Worm (Caenorhabditis elegans) whole organism, L2 larva: ENCODE measurements around the gene F59E12.8.
"Not testable (repeated sequence)": the region's sequence is repeated elsewhere in the genome, so short reads cannot be mapped to it uniquely, and the experiment has no call there.

ENCODE experiments used
- C34F6.9 ChIP-seq: fragments of 150-350 bp; optimal IDR thresholded peaks from 2 replicates; lab custom pipeline; 2014; ENCODE audit warnings: missing biosample characterization, missing genetic modification characterization
- F13H6.1 ChIP-seq: sonication (generic microtip); optimal IDR thresholded peaks from 2 replicates; lab custom pipeline; 2016; ENCODE audit warnings: missing genetic modification characterization, missing compliant biosample characterization
- R02D3.7 ChIP-seq: fragments of 150-350 bp; optimal IDR thresholded peaks from 2 replicates; lab custom pipeline; 2014; ENCODE audit warnings: missing biosample characterization, missing genetic modification characterization
- ZK546.5 ChIP-seq: sonication (generic microtip); optimal IDR thresholded peaks from 2 replicates; lab custom pipeline; 2017; ENCODE audit warnings: missing biosample characterization, missing genetic modification characterization
- alr-1 ChIP-seq: fragments of 150-350 bp; optimal IDR thresholded peaks from 2 replicates; lab custom pipeline; 2014; ENCODE audit warnings: missing biosample characterization, missing genetic modification characterization
- blmp-1 ChIP-seq: sonication (generic microtip); optimal IDR thresholded peaks from 2 replicates; lab custom pipeline; 2017; ENCODE audit warnings: missing genetic modification characterization, mild to moderate bottlenecking, missing compliant biosample characterization, antibody characterized with exemption, moderate library complexity; ENCODE audit not compliant: insufficient read depth
- ceh-16 ChIP-seq: fragments of 150-350 bp; optimal IDR thresholded peaks from 2 replicates; lab custom pipeline; 2014; ENCODE audit warnings: missing biosample characterization, missing genetic modification characterization
- ceh-82 ChIP-seq: fragments of 150-350 bp; optimal IDR thresholded peaks from 2 replicates; lab custom pipeline; 2014; ENCODE audit warnings: missing biosample characterization, missing genetic modification characterization
- crh-2 ChIP-seq: sonication (generic microtip); optimal IDR thresholded peaks from 2 replicates; lab custom pipeline; 2017; ENCODE audit warnings: missing biosample characterization, missing genetic modification characterization
- dmd-4 ChIP-seq: sonication (generic microtip); optimal IDR thresholded peaks from 2 replicates; lab custom pipeline; 2017; ENCODE audit warnings: missing biosample characterization, missing genetic modification characterization
- elt-3 ChIP-seq: sonication (generic microtip); optimal IDR thresholded peaks from 2 replicates; lab custom pipeline; 2017; ENCODE audit warnings: missing biosample characterization, missing genetic modification characterization
- gmeb-1 ChIP-seq: fragments of 150-350 bp; optimal IDR thresholded peaks from 2 replicates; lab custom pipeline; 2014; ENCODE audit warnings: missing biosample characterization, missing genetic modification characterization
- lin-11 ChIP-seq: fragments of 150-350 bp; sonication (generic microtip); optimal IDR thresholded peaks from 2 replicates; lab custom pipeline; 2014; ENCODE audit warnings: missing biosample characterization, missing genetic modification characterization, inconsistent platforms, mixed read lengths
- lin-13 ChIP-seq: fragments of 150-350 bp; optimal IDR thresholded peaks from 2 replicates; lab custom pipeline; 2014; ENCODE audit warnings: missing biosample characterization, missing genetic modification reagents, missing genetic modification characterization
- lin-39 ChIP-seq: fragments of 150-350 bp; optimal IDR thresholded peaks from 2 replicates; lab custom pipeline; 2014; ENCODE audit warnings: missing biosample characterization, missing genetic modification reagents, missing genetic modification characterization
- mbf-1 ChIP-seq: sonication (generic microtip); optimal IDR thresholded peaks from 2 replicates; lab custom pipeline; 2017; ENCODE audit warnings: missing biosample characterization, missing genetic modification characterization
- mdl-1 ChIP-seq, 2 experiments: fragments of 150-350 bp in 1 of 2; sonication (generic microtip) in 1 of 2; optimal IDR thresholded peaks; 2 replicates each; lab custom pipeline; 2017; ENCODE audit warnings: missing biosample characterization in 2 of 2, missing genetic modification characterization in 2 of 2
- nhr-129 ChIP-seq: fragments of 150-350 bp; optimal IDR thresholded peaks from 2 replicates; lab custom pipeline; 2014; ENCODE audit warnings: missing biosample characterization, missing genetic modification characterization
- nhr-23 ChIP-seq: fragments of 150-350 bp; optimal IDR thresholded peaks from 2 replicates; lab custom pipeline; 2014; ENCODE audit warnings: missing biosample characterization, missing genetic modification reagents, missing genetic modification characterization
- nhr-237 ChIP-seq: fragments of 150-350 bp; optimal IDR thresholded peaks from 2 replicates; lab custom pipeline; 2014; ENCODE audit warnings: missing biosample characterization, missing genetic modification characterization
- nhr-6 ChIP-seq: fragments of 150-350 bp; optimal IDR thresholded peaks from 2 replicates; lab custom pipeline; 2014; ENCODE audit warnings: missing biosample characterization, missing genetic modification characterization
- nhr-77 ChIP-seq: fragments of 150-350 bp; optimal IDR thresholded peaks from 2 replicates; lab custom pipeline; 2014; ENCODE audit warnings: missing biosample characterization, missing genetic modification characterization
- skn-1 ChIP-seq: sonication (generic microtip); optimal IDR thresholded peaks from 2 replicates; lab custom pipeline; 2017; ENCODE audit warnings: missing biosample characterization, missing genetic modification characterization
- sma-3 ChIP-seq: sonication (generic microtip); optimal IDR thresholded peaks from 2 replicates; lab custom pipeline; 2016; ENCODE audit warnings: missing genetic modification reagents, missing genetic modification characterization, missing compliant biosample characterization
- unc-62 ChIP-seq: fragments of 150-350 bp; optimal IDR thresholded peaks from 2 replicates; lab custom pipeline; 2014; ENCODE audit warnings: missing biosample characterization, missing genetic modification reagents, missing genetic modification characterization
- zag-1 ChIP-seq: fragments of 150-350 bp; optimal IDR thresholded peaks from 2 replicates; lab custom pipeline; 2014; ENCODE audit warnings: missing biosample characterization, missing genetic modification characterization
- ztf-1 ChIP-seq: fragments of 200-800 bp; sonication (Bioruptor generic); conservative IDR thresholded peaks from 2 replicates; pipeline ENCODE4 v1.3.6; 2022; ENCODE audit warnings: missing genetic modification characterization, missing compliant biosample characterization
- ztf-11 ChIP-seq: sonication (generic microtip); optimal IDR thresholded peaks from 2 replicates; lab custom pipeline; 2017; ENCODE audit warnings: missing biosample characterization, missing genetic modification characterization
- ztf-4 ChIP-seq: fragments of 150-350 bp; optimal IDR thresholded peaks from 2 replicates; lab custom pipeline; 2014; ENCODE audit warnings: missing biosample characterization, missing genetic modification characterization

Gene F59E12.8

DNA sequence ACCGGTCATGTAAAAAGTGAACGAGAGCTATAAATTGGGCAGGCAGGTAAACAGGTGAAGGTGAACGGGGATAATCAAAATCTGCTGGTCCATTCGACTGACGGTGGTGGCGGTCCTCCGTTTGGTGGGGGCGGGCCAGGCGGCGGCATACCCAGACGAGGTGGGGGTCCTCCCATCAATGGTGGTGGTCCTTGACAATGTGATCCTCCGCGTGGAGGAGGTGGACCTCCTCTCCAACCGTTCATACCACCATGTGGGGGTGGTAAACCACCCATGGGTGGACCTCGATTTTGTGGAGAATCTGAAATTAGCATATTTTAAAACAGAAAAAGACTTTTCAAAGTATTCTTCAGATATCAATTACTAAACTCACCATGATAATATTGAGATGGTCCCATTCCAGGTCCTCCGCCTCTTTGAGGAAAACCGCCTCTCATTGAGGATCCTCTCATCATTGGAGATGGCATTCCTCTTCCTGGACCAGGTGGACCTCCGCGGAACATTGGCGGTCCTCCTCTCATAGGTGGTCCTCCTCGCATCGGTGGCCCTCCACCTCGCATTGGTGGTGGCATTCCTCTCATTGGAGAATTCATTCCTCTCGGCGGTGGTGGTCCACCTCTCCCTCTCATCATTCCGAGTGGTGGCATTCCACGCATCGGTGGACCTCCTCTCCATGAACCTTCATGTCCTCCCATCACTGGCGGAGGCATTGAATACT is 3.8 kb upstream of the F59E12.8 start:
- TF ChIP-seq ztf-1 (GFP tag; lab: Robert Waterston, UW) (no peak), nhr-77 (tag; lab: Kevin White, UChicago) (no peak), crh-2 (tag; lab: Kevin White, UChicago) (no peak), ceh-16 (no peak), R02D3.7 (tag; lab: Kevin White, UChicago) (no peak), zag-1 (tag; lab: Kevin White, UChicago) (no peak), nhr-237 (tag; lab: Kevin White, UChicago) (no peak), unc-62 (GFP tag; lab: Kevin White, UChicago) (no peak), ZK546.5 (no peak), blmp-1 (tag; lab: Kevin White, UChicago) (no peak), mbf-1 (tag; lab: Kevin White, UChicago) (no peak), lin-11 (tag; lab: Kevin White, UChicago) (no peak), ztf-4 (tag; lab: Kevin White, UChicago) (no peak), dmd-4 (tag; lab: Kevin White, UChicago) (no peak), skn-1 (no peak), elt-3 (no peak)

- TF ChIP-seq F13H6.1 (tag; lab: Kevin White, UChicago), result no peak
- TF ChIP-seq nhr-77 (tag; lab: Kevin White, UChicago), result no peak
- no peak for TF ChIP-seq mdl-1 (tag; optimal IDR thresholded peaks at IDR 0.05; lab: Kevin White, UChicago)
- TF ChIP-seq nhr-6, result no peak
- no peak for TF ChIP-seq R02D3.7 (tag; lab: Kevin White, UChicago)
- no peak for TF ChIP-seq alr-1 (tag; lab: Kevin White, UChicago)
- no peak for TF ChIP-seq lin-39 (tag; lab: Kevin White, UChicago)
- no peak for TF ChIP-seq ceh-82 (tag; lab: Kevin White, UChicago)
- TF ChIP-seq ztf-11, result no peak
- no peak for TF ChIP-seq sma-3
- TF ChIP-seq nhr-129 (tag; lab: Kevin White, UChicago), result no peak
- no peak for TF ChIP-seq gmeb-1 (tag; lab: Kevin White, UChicago)
- TF ChIP-seq blmp-1 (tag; lab: Kevin White, UChicago), result no peak
- TF ChIP-seq lin-13 (GFP tag; lab: Kevin White, UChicago), result no peak
- TF ChIP-seq crh-2 (tag; lab: Kevin White, UChicago), result no peak
- TF ChIP-seq ztf-4 (tag; lab: Kevin White, UChicago), result no peak
These were observed 1.3 kb upstream of the F59E12.8 start, which contains the start of gene F59E12.3 for ce11 chrII:5638059-5638458. F59E12.3 (plus strand) TSS chrII:5638359.

ce11 chrII:5633453-5633852 is 3.3 kb downstream of the F59E12.8 start:
- no peak for TF ChIP-seq ztf-4 (tag; lab: Kevin White, UChicago)
- TF ChIP-seq mbf-1 (tag; lab: Kevin White, UChicago), result no peak
- TF ChIP-seq nhr-77 (tag; lab: Kevin White, UChicago), result no peak
- TF ChIP-seq gmeb-1 (tag; lab: Kevin White, UChicago), result peak; percentile 13
- peak; percentile 60 for TF ChIP-seq C34F6.9
- TF ChIP-seq ztf-11, result no peak
- TF ChIP-seq lin-11 (tag; lab: Kevin White, UChicago), result no peak

DNA sequence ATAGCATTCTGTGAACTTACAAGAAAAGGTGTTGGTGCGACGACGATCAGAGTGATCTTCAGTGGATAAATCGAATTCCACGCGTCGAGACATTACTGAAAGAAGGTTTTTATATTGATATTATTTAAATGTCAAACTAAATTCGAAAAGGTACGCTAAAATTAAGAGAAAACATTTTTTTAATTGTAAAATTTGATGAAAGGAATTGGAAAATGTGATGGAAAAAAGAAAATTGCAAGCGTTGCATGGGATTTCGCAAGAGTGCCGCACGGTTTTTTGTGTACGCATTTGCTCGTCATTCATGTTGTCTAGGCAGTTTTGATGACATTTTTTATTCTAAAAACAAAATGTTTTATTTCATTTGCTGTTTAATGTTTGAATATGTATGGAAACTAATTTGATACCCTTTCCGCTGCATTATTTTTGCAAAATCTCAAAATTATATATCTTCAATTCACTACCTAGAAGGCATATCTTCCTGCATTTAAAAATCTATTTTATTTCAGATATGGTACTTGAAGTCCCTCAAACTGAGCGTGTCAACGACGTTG is 5.8 kb downstream of the F59E12.8 start, which contains the start of the genes F59E12.6 and npl-4.1:
Gene F59E12.6 (minus strand): TSS at position 101 of the 551 bp plus-strand sequence.
Gene npl-4.1 (plus strand): TSS at position 501 of the 551 bp plus-strand sequence.
- not testable (repeated sequence) for TF ChIP-seq dmd-4, mbf-1, nhr-23 (tag; lab: Kevin White, UChicago)

ce11 chrII:5628326-5628818 is 8.4 kb downstream of the F59E12.8 start, which contains the start of gene F59E12.15:
F59E12.15 (minus strand) TSS chrII:5628376.
- TF ChIP-seq lin-11 (tag; lab: Kevin White, UChicago) (no peak), nhr-129 (tag; lab: Kevin White, UChicago) (peak; percentile 93)
